Worm (Caenorhabditis elegans) whole organism, L4/young adult: ENCODE data around the gene F52C9.3.
A peak's percentile ranks its signal among the peaks of the same experiment; 100 is the strongest.

ENCODE experiments used
- W03F9.2 ChIP-seq: fragments of 150-350 bp; optimal IDR thresholded peaks from 2 replicates; lab custom pipeline; 2014; ENCODE audit warnings: missing biosample characterization, missing genetic modification characterization
- dao-5 ChIP-seq: sonication (generic microtip); optimal IDR thresholded peaks from 2 replicates; lab custom pipeline; 2016; ENCODE audit warnings: missing genotype, missing genetic modification characterization, moderate library complexity, missing compliant biosample characterization
- him-1 ChIP-seq: sonication (generic microtip); optimal IDR thresholded peaks from 2 replicates; lab custom pipeline; 2016; ENCODE audit warnings: missing genotype, missing genetic modification reagents, missing genetic modification characterization, missing compliant biosample characterization

Gene F52C9.3

ce11 chrIII:5321661-5322060 lies at the start of gene F52C9.3:
Gene F52C9.3 (plus strand): TSS chrIII:5321885.
- TF ChIP-seq dao-5 (tag; lab: Kevin White, UChicago) (no peak), him-1 (tag; lab: Kevin White, UChicago) (no peak), W03F9.2 (tag; lab: Kevin White, UChicago) (no peak)

ce11 chrIII:5273396-5273857 lies 48.3 kb upstream of the F52C9.3 start, which contains the start of gene ztf-8:
Gene ztf-8 (minus strand): TSS chrIII:5273471.
- TF ChIP-seq dao-5 (tag; lab: Kevin White, UChicago) (no peak), him-1 (tag; lab: Kevin White, UChicago) (no peak), W03F9.2 (tag; lab: Kevin White, UChicago) (no peak)

ce11 chrIII:5274250-5274649 lies 47.4 kb upstream of the F52C9.3 start:
- TF ChIP-seq W03F9.2 (tag; lab: Kevin White, UChicago) (no peak), dao-5 (tag; lab: Kevin White, UChicago) (no peak), him-1 (tag; lab: Kevin White, UChicago) (no peak)

DNA sequence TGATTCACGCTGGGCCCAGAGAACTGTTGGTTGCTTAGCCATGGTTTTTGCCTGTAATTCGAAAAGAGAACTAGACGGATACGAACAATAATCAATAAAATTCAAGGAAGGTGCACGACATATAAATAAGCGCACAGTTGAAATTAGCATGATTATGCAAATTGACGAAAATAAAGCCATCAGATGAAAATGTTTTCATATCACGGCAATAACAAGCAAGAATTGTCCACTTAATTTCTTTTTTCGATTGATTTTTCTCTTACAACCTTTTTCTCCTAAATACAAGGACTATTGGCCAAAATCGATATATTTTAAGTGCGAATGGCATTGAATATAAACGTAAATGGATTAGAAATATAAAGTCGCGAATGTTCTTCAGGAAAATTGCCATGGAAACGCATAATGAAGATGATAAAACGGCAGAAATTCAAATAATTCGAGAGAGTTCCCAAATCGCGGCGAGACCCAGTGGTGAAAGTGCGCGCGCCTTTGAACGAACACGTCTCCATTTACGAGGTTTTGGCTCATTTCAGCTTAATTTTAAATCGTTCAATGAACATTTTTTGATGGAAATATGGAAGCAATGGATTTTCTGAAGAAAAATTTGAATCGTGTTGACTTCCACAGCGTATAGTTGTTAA lies 46.9 kb upstream of the F52C9.3 start, which contains the start of the genes daf-41 and toc-1:
daf-41 (minus strand) TSS at position 51 of the 641 bp plus-strand sequence.
toc-1 (plus strand) TSS at position 537 of the 641 bp plus-strand sequence.
- no peak for TF ChIP-seq dao-5 (tag; lab: Kevin White, UChicago)
- TF ChIP-seq him-1 (tag; lab: Kevin White, UChicago), result no peak
- peak; percentile 75 for TF ChIP-seq W03F9.2 (tag; lab: Kevin White, UChicago)

DNA sequence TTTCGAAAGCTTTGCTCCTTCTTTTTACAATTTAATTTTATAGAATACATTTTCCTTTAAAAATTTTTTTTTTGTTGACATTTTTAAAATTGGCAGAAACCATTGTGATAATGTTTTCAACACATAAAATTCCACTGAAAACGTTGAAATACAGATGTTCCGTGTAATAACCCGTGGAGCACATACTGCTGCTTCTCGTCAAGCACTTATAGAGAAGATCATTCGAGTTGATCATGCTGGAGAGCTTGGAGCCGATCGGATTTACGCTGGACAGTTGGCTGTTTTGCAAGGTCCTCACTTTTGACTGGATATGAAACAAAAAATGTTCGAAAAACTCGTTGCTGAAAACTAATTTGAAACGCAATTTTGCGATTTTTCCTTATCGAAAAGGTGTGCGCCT lies 43.9 kb upstream of the F52C9.3 start, which contains the start of gene clk-1:
clk-1 (plus strand) TSS at position 155 of the 400 bp plus-strand sequence.
- TF ChIP-seq him-1 (tag; lab: Kevin White, UChicago) (no peak), W03F9.2 (tag; lab: Kevin White, UChicago) (no peak), dao-5 (tag; lab: Kevin White, UChicago) (no peak)

DNA sequence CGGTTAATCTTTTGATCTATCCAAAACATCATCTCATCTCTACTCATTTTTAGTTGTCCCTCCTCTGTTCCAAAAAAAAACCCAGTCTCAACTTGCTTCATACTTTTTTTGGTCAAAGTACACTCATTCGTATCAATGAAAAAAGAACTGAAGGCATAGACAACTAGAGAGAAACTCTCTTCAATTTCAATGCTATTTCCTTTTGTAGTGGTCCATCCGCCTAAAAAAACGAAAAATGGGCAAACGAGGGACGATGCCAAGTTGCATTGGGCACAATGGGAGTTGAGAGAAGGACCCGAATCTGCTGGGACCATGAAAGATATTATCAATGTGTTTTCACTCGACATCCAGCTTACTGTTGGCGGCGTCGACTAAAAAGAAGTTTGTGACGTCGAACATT lies 41.5 kb upstream of the F52C9.3 start:
- TF ChIP-seq dao-5 (tag; lab: Kevin White, UChicago), result no peak
- TF ChIP-seq him-1 (tag; lab: Kevin White, UChicago), result no peak
- TF ChIP-seq W03F9.2 (tag; lab: Kevin White, UChicago), result no peak

ce11 chrIII:5285484-5285883 lies 36.2 kb upstream of the F52C9.3 start:
- TF ChIP-seq W03F9.2 (tag; lab: Kevin White, UChicago) (no peak), dao-5 (tag; lab: Kevin White, UChicago) (no peak), him-1 (tag; lab: Kevin White, UChicago) (no peak)

DNA sequence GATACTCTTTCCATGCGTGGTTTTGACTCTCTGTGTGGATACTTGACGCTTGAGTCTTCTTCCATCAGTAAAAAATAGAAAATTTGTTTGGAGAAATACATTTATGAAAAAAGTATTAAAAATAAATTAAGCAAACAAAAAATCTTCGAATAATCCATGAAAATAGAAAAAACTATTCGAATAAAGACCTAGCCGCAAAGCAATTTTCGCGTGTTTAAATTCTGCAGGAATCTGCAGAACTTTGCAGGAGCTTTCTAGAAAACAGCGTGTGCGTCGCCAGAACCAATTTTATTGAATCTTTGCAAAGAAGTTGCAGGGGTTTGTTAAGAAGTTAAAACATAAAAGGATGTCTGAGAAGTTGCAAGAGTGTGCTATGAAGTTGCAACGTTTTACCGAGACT lies 35.5 kb upstream of the F52C9.3 start, which contains the start of gene ZC395.11:
ZC395.11 (minus strand) TSS at position 101 of the 400 bp plus-strand sequence.
- TF ChIP-seq him-1 (tag; lab: Kevin White, UChicago) (no peak), dao-5 (tag; lab: Kevin White, UChicago) (no peak), W03F9.2 (tag; lab: Kevin White, UChicago) (no peak)

DNA sequence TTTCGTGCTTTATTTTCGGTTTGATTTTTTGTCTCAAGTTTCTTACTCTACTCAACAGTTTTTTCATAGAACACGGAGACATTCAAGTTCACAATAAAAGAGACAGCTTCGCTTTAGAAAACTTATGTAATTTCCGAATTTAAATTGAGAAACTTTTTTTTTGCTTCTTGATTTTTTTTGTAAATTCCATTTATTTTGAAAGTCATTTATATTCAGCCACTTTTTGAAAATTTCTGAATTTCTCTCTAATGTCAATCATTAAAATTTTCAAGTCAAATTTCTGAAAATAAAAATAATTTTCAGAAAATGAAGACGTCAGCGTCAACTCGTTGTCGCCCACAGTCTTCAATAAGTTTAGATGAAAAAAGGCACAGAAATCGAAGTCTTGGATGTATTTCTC lies 33.8 kb upstream of the F52C9.3 start, which contains the start of gene T15B12.1:
T15B12.1 (plus strand) TSS at position 301 of the 400 bp plus-strand sequence.
- TF ChIP-seq dao-5 (tag; lab: Kevin White, UChicago), result no peak
- no peak for TF ChIP-seq W03F9.2 (tag; lab: Kevin White, UChicago)
- no peak for TF ChIP-seq him-1 (tag; lab: Kevin White, UChicago)

- TF ChIP-seq W03F9.2 (tag; lab: Kevin White, UChicago), result no peak
- no peak for TF ChIP-seq dao-5 (tag; lab: Kevin White, UChicago)
- no peak for TF ChIP-seq him-1 (tag; lab: Kevin White, UChicago)
Observed at ce11 chrIII:5290230-5290629, 31.5 kb upstream of the F52C9.3 start.

DNA sequence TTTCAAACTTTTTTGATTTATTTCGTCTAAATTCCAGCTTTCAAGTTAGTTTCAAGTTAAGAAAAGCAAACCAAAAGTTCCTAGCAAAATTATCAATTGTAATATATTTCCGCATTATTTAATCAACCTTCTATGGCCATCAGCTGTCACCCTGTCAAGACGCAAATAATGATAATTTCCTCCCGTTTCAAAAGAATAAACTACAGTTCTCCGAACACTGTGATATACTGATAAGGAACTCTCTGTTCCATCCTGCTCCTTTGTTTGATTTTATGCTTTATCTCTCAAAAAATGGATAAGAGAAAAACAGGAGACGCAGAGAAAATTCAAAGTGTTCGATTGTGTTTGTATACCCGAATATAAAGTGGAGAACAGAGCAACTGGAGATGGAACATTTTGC lies 30.4 kb upstream of the F52C9.3 start:
- TF ChIP-seq W03F9.2 (tag; lab: Kevin White, UChicago), result no peak
- no peak for TF ChIP-seq dao-5 (tag; lab: Kevin White, UChicago)
- TF ChIP-seq him-1 (tag; lab: Kevin White, UChicago), result no peak

ce11 chrIII:5294281-5294680 lies 27.4 kb upstream of the F52C9.3 start:
- TF ChIP-seq dao-5 (tag; lab: Kevin White, UChicago) (no peak), W03F9.2 (tag; lab: Kevin White, UChicago) (no peak), him-1 (tag; lab: Kevin White, UChicago) (no peak)

DNA sequence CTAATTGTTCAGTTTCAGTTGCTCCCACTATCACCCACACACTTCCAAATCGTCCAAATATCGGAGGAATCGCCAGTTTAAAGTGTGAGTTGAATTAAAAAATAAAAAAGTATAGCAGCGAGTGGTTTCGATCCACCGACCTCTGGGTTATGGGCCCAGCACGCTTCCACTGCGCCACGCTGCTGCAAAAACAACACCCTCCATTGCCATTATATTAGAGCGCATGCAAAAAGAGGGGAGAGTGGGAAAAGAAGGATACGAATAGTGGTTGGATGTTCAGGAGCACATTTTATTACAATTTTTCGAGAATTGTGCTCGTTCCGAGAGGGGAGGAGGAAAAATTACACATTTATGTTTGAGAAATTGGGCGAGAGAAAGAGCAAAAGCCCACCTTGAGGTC lies 26.8 kb upstream of the F52C9.3 start:
- TF ChIP-seq dao-5 (tag; lab: Kevin White, UChicago) (peak; percentile 73), W03F9.2 (tag; lab: Kevin White, UChicago) (no peak), him-1 (tag; lab: Kevin White, UChicago) (peak; percentile 67)
